Worm (Caenorhabditis elegans) whole organism, late embryonic: ENCODE data around the gene srz-18.

ENCODE experiments used
- C08G9.2 ChIP-seq: sonication (generic microtip); optimal IDR thresholded peaks from 2 replicates; lab custom pipeline; 2016; ENCODE audit warnings: mild to moderate bottlenecking, missing genetic modification characterization, moderate library complexity, missing compliant biosample characterization
- F13H6.1 ChIP-seq: sonication (generic microtip); optimal IDR thresholded peaks from 2 replicates; lab custom pipeline; 2016; ENCODE audit warnings: missing genetic modification characterization, missing compliant biosample characterization
- K09A11.1 ChIP-seq: sonication (generic microtip); optimal IDR thresholded peaks from 2 replicates; lab custom pipeline; 2017; ENCODE audit warnings: antibody characterized with exemption, mild to moderate bottlenecking, missing genetic modification characterization, missing compliant biosample characterization; ENCODE audit not compliant: insufficient read depth
- ahr-1 ChIP-seq: sonication (generic microtip); optimal IDR thresholded peaks from 2 replicates; lab custom pipeline; 2016; ENCODE audit warnings: missing genetic modification characterization, missing compliant biosample characterization
- ama-1 ChIP-seq: fragments of 150-350 bp; optimal IDR thresholded peaks from 2 replicates; lab custom pipeline; 2014
- ceh-2 ChIP-seq: sonication (generic microtip); optimal IDR thresholded peaks from 2 replicates; lab custom pipeline; 2016; ENCODE audit warnings: missing genotype, missing genetic modification characterization, missing compliant biosample characterization
- ceh-24 ChIP-seq: sonication (generic microtip); optimal IDR thresholded peaks from 2 replicates; lab custom pipeline; 2016; ENCODE audit warnings: mild to moderate bottlenecking, missing genetic modification characterization, missing compliant biosample characterization
- ceh-30 ChIP-seq: fragments of 150-350 bp; optimal IDR thresholded peaks from 2 replicates; lab custom pipeline; 2014; ENCODE audit warnings: missing biosample characterization, missing genetic modification characterization
- ceh-31 ChIP-seq: sonication (generic microtip); optimal IDR thresholded peaks from 2 replicates; lab custom pipeline; 2016; ENCODE audit warnings: missing genetic modification characterization, missing compliant biosample characterization
- ceh-45 ChIP-seq: fragments of 200-800 bp; sonication (Bioruptor generic); IDR thresholded peaks from 2 replicates; pipeline ENCODE4 v1.3.6; 2022; ENCODE audit warnings: missing genetic modification reagents, missing genetic modification characterization, missing compliant biosample characterization
- ceh-48 ChIP-seq: sonication (generic microtip); optimal IDR thresholded peaks from 2 replicates; lab custom pipeline; 2016; ENCODE audit warnings: missing genetic modification characterization, inconsistent platforms, missing compliant biosample characterization
- dmd-4 ChIP-seq: sonication (generic microtip); optimal IDR thresholded peaks from 2 replicates; lab custom pipeline; 2016; ENCODE audit warnings: borderline replicate concordance, missing genetic modification characterization, missing compliant biosample characterization
- dve-1 ChIP-seq: sonication (generic microtip); optimal IDR thresholded peaks from 2 replicates; lab custom pipeline; 2017; ENCODE audit warnings: antibody characterized with exemption, mild to moderate bottlenecking, missing genetic modification characterization, missing compliant biosample characterization
- elt-2 ChIP-seq: sonication (generic microtip); optimal IDR thresholded peaks from 2 replicates; lab custom pipeline; 2016; ENCODE audit warnings: missing genetic modification reagents, missing genetic modification characterization, missing compliant biosample characterization
- ets-4 ChIP-seq: sonication (generic microtip); optimal IDR thresholded peaks from 2 replicates; lab custom pipeline; 2016; ENCODE audit warnings: missing genetic modification characterization, missing compliant biosample characterization
- eyg-1 ChIP-seq: sonication (generic microtip); optimal IDR thresholded peaks from 2 replicates; lab custom pipeline; 2016; ENCODE audit warnings: missing genotype, missing genetic modification characterization, missing compliant biosample characterization
- fax-1 ChIP-seq: sonication (generic microtip); optimal IDR thresholded peaks from 2 replicates; lab custom pipeline; 2016; ENCODE audit warnings: missing genotype, missing genetic modification characterization, missing compliant biosample characterization
- hlh-13 ChIP-seq: fragments of 200-800 bp; sonication (Bioruptor generic); optimal IDR thresholded peaks from 2 replicates; lab custom pipeline; 2018; ENCODE audit warnings: mild to moderate bottlenecking, missing genetic modification characterization, missing compliant biosample characterization
- hlh-30 ChIP-seq: sonication (generic microtip); optimal IDR thresholded peaks from 2 replicates; lab custom pipeline; 2017; ENCODE audit warnings: antibody characterized with exemption, missing genetic modification characterization, missing compliant biosample characterization; ENCODE audit not compliant: insufficient read depth
- hlh-8 ChIP-seq: sonication (generic microtip); optimal IDR thresholded peaks from 2 replicates; lab custom pipeline; 2016; ENCODE audit warnings: missing genotype, missing genetic modification characterization, missing compliant biosample characterization
- lim-6 ChIP-seq: sonication (generic microtip); optimal IDR thresholded peaks from 2 replicates; lab custom pipeline; 2016; ENCODE audit warnings: missing genetic modification characterization, missing compliant biosample characterization
- lin-11 ChIP-seq: fragments of 200-800 bp; sonication (Bioruptor generic); optimal IDR thresholded peaks from 2 replicates; lab custom pipeline; 2018; ENCODE audit warnings: mild to moderate bottlenecking, missing genetic modification characterization, missing compliant biosample characterization
- mec-3 ChIP-seq: sonication (generic microtip); optimal IDR thresholded peaks from 2 replicates; lab custom pipeline; 2016; ENCODE audit warnings: borderline replicate concordance, missing genetic modification characterization, missing compliant biosample characterization
- nhr-11 ChIP-seq: fragments of 150-350 bp; optimal IDR thresholded peaks from 2 replicates; lab custom pipeline; 2014; ENCODE audit warnings: missing biosample characterization, missing genetic modification characterization
- nhr-232 ChIP-seq: sonication (generic microtip); optimal IDR thresholded peaks from 2 replicates; lab custom pipeline; 2016; ENCODE audit warnings: missing genetic modification characterization, missing compliant biosample characterization
- npax-4 ChIP-seq: sonication (generic microtip); optimal IDR thresholded peaks from 2 replicates; lab custom pipeline; 2016; ENCODE audit warnings: missing genetic modification characterization, missing compliant biosample characterization
- pag-3 ChIP-seq: sonication (generic microtip); optimal IDR thresholded peaks from 2 replicates; lab custom pipeline; 2016; ENCODE audit warnings: missing compliant biosample characterization, missing genetic modification characterization, borderline replicate concordance
- pax-1 ChIP-seq: fragments of 150-350 bp; optimal IDR thresholded peaks from 2 replicates; lab custom pipeline; 2014; ENCODE audit warnings: missing biosample characterization, missing genetic modification characterization
- pha-4 ChIP-seq: fragments of 150-350 bp; optimal IDR thresholded peaks from 2 replicates; lab custom pipeline; 2018; ENCODE audit warnings: missing biosample characterization, missing genetic modification reagents, missing genetic modification characterization
- ref-2 ChIP-seq: sonication (generic microtip); optimal IDR thresholded peaks from 2 replicates; lab custom pipeline; 2016; ENCODE audit warnings: missing genetic modification characterization, missing compliant biosample characterization
- rnt-1 ChIP-seq: sonication (generic microtip); optimal IDR thresholded peaks from 2 replicates; lab custom pipeline; 2016; ENCODE audit warnings: missing genetic modification characterization, missing compliant biosample characterization
- sdc-2 ChIP-seq: sonication (generic microtip); optimal IDR thresholded peaks from 2 replicates; lab custom pipeline; 2016; ENCODE audit warnings: missing genotype, missing genetic modification characterization, missing compliant biosample characterization
- sox-2 ChIP-seq: fragments of 200-800 bp; sonication (Bioruptor generic); IDR thresholded peaks from 2 replicates; pipeline ENCODE4 v1.3.6; 2022; ENCODE audit warnings: missing genetic modification reagents, missing genetic modification characterization, missing compliant biosample characterization
- syd-9 ChIP-seq: sonication (generic microtip); optimal IDR thresholded peaks from 2 replicates; lab custom pipeline; 2016; ENCODE audit warnings: mild to moderate bottlenecking, missing genetic modification characterization, moderate library complexity, missing compliant biosample characterization
- unc-86 ChIP-seq: sonication (generic microtip); optimal IDR thresholded peaks from 2 replicates; lab custom pipeline; 2016; ENCODE audit warnings: missing genetic modification characterization, missing compliant biosample characterization
- zip-5 ChIP-seq: sonication (generic microtip); optimal IDR thresholded peaks from 2 replicates; lab custom pipeline; 2016; ENCODE audit warnings: missing genetic modification characterization, missing compliant biosample characterization

srz-18 gene

ce11 chrV:20618632-20619031 lies 7.9 kb upstream of the srz-18 start, which contains the start of gene F46B3.7:
F46B3.7 (minus strand) TSS chrV:20618732.
- TF ChIP-seq F13H6.1 (tag; lab: Kevin White, UChicago), result no peak
- no peak for TF ChIP-seq ceh-45 (GFP tag; lab: Robert Waterston, UW)
- TF ChIP-seq ceh-24 (tag; lab: Kevin White, UChicago), result no peak

- no peak for TF ChIP-seq dve-1 (tag; lab: Kevin White, UChicago)
- TF ChIP-seq nhr-232 (tag; lab: Kevin White, UChicago), result no peak
- no peak for TF ChIP-seq hlh-13
- TF ChIP-seq ceh-24 (tag; lab: Kevin White, UChicago), result no peak
- TF ChIP-seq lim-6 (tag; lab: Kevin White, UChicago), result no peak
- TF ChIP-seq syd-9 (tag; lab: Kevin White, UChicago), result no peak
- TF ChIP-seq ceh-30, result no peak
- TF ChIP-seq lin-11 (tag; lab: Kevin White, UChicago), result no peak
- no peak for TF ChIP-seq zip-5
- TF ChIP-seq ahr-1 (tag; lab: Kevin White, UChicago), result no peak
- TF ChIP-seq ama-1 (lab: Kevin White, UChicago), result no peak
- TF ChIP-seq hlh-8 (tag; lab: Kevin White, UChicago), result no peak
- TF ChIP-seq pax-1 (tag; lab: Kevin White, UChicago), result no peak
- TF ChIP-seq dmd-4 (tag; lab: Kevin White, UChicago), result no peak
- TF ChIP-seq elt-2 (tag; lab: Kevin White, UChicago), result no peak
- TF ChIP-seq ceh-48, result no peak
- TF ChIP-seq npax-4, result no peak
- TF ChIP-seq nhr-11 (tag; lab: Kevin White, UChicago), result no peak
- no peak for TF ChIP-seq K09A11.1 (tag; lab: Kevin White, UChicago)
These were observed 3.5 kb upstream of the srz-18 start, which contains the start of gene F46B3.8 for ce11 chrV:20623060-20623459. F46B3.8 (minus strand) TSS chrV:20623160.

ce11 chrV:20625260-20625659 lies 1.3 kb upstream of the srz-18 start:
- TF ChIP-seq ref-2 (no peak), pax-1 (tag; lab: Kevin White, UChicago) (no peak), ahr-1 (tag; lab: Kevin White, UChicago) (no peak), hlh-30 (tag; lab: Kevin White, UChicago) (no peak), pag-3 (tag; lab: Kevin White, UChicago) (no peak), sox-2 (GFP tag; lab: Robert Waterston, UW) (no peak)

DNA sequence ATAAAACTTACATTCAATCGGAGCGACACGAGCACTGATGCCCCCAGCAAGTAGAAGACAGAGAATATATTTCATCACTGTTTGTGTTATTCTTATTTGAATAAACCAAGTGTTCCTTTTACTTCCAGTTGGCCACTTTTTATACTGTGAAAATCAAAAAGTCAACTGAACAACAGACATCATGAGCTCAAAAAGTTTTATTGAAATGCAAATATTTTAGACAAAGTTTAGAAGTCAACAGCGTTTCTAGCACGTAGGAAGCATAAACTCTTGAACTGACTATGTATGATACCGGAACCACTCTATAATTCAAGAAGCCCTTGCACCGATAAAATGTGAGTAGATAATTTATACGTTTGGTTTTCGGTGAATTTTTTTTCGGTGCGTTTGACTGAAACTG lies 4.7 kb downstream of the srz-18 start, which contains the start of gene F46B3.14:
F46B3.14 (minus strand) TSS at position 101 of the 400 bp plus-strand sequence.
- TF ChIP-seq pha-4 (tag; lab: Kevin White, UChicago) (no peak), C08G9.2 (no peak), ets-4 (tag; lab: Kevin White, UChicago) (no peak), sdc-2 (tag; lab: Kevin White, UChicago) (no peak)
- TF ChIP-seq, all 69 proteins: peak for 0

DNA sequence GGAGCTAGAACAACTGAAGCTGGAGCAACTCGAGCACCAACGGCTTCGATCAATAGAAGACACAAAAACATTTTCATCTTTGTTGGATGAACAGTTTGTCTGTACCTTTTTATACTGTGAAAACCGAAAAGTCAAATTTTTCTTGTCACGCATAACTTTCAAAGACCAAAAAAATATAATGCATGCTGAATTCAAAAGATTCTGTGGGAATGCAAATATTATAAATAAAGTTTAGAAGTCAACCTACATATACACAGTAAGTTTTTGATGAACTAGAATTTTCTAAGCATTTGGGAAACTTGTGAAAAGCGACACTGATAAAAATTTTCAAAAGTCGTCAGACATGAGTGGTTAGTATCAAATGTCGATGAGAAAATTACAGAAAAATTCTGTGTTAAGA lies 7.1 kb downstream of the srz-18 start, which contains the start of gene F46B3.15:
F46B3.15 (minus strand) TSS at position 101 of the 400 bp plus-strand sequence.
- TF ChIP-seq fax-1 (tag; lab: Kevin White, UChicago), result no peak
- TF ChIP-seq hlh-8 (tag; lab: Kevin White, UChicago), result no peak
- no peak for TF ChIP-seq eyg-1 (tag; lab: Kevin White, UChicago)
- TF ChIP-seq sox-2 (GFP tag; lab: Robert Waterston, UW), result no peak
- TF ChIP-seq ceh-31 (tag; lab: Kevin White, UChicago), result no peak
- no peak for TF ChIP-seq unc-86 (tag; lab: Kevin White, UChicago)
- TF ChIP-seq dmd-4 (tag; lab: Kevin White, UChicago), result no peak
- no peak for TF ChIP-seq mec-3 (tag; lab: Kevin White, UChicago)
- no peak for TF ChIP-seq rnt-1 (tag; lab: Kevin White, UChicago)
- no peak for TF ChIP-seq ceh-2 (tag; lab: Kevin White, UChicago)
- TF ChIP-seq, all 69 proteins: peak for 0
